Fruit fly (Drosophila melanogaster) whole organism, embryonic: ENCODE results near the gene GstD8.

Source experiments
- CG12659 ChIP-seq: fragments of 200-800 bp; sonication (Bioruptor generic); optimal IDR thresholded peaks from 3 replicates; lab custom pipeline; 2017; ENCODE audit warnings: mild to moderate bottlenecking, missing biosample characterization, missing genetic modification reagents, missing genetic modification characterization
- CG13296 ChIP-seq: fragments of 200-800 bp; sonication (Bioruptor generic); optimal IDR thresholded peaks from 3 replicates; lab custom pipeline; 2018; ENCODE audit warnings: missing biosample characterization, mild to moderate bottlenecking, missing genetic modification characterization
- CG14441 ChIP-seq: fragments of 200-800 bp; sonication (Bioruptor generic); IDR thresholded peaks from 2 replicates; pipeline ENCODE4 v1.3.6; 2022; ENCODE audit warnings: missing biosample characterization, missing genetic modification characterization
- CG14710 ChIP-seq: fragments of 200-800 bp; sonication (Bioruptor generic); optimal IDR thresholded peaks from 3 replicates; lab custom pipeline; 2019; ENCODE audit warnings: missing biosample characterization, mild to moderate bottlenecking, missing genetic modification characterization, moderate library complexity
- CG14860 ChIP-seq: fragments of 200-800 bp; sonication (Bioruptor generic); IDR thresholded peaks from 3 replicates; pipeline ENCODE4 v1.3.6; 2022; ENCODE audit warnings: missing biosample characterization, missing genetic modification characterization; ENCODE audit not compliant: partially characterized antibody
- CG17359 ChIP-seq: fragments of 200-800 bp; sonication (Bioruptor generic); optimal IDR thresholded peaks from 3 replicates; lab custom pipeline; 2018; ENCODE audit warnings: missing biosample characterization, mild to moderate bottlenecking, missing genetic modification characterization, moderate library complexity
- CG17385 ChIP-seq: fragments of 200-800 bp; sonication (Bioruptor generic); optimal IDR thresholded peaks from 3 replicates; lab custom pipeline; 2018; ENCODE audit warnings: missing biosample characterization, mild to moderate bottlenecking, missing genetic modification characterization
- CG2116 ChIP-seq: fragments of 200-800 bp; sonication (Bioruptor generic); optimal IDR thresholded peaks from 3 replicates; lab custom pipeline; 2018; ENCODE audit warnings: missing biosample characterization, mild to moderate bottlenecking, missing genetic modification characterization
- CG2678 ChIP-seq: fragments of 200-800 bp; sonication (Bioruptor generic); optimal IDR thresholded peaks from 3 replicates; lab custom pipeline; 2019; ENCODE audit warnings: missing biosample characterization, mild to moderate bottlenecking, missing genetic modification characterization, moderate library complexity
- CG34376 ChIP-seq: fragments of 200-800 bp; sonication (Bioruptor generic); optimal IDR thresholded peaks from 2 replicates; lab custom pipeline; 2018; ENCODE audit warnings: missing biosample characterization, mild to moderate bottlenecking, missing genetic modification characterization
- CG4404 ChIP-seq: fragments of 200-800 bp; sonication (Bioruptor generic); IDR thresholded peaks from 2 replicates; pipeline ENCODE4 v1.3.6; 2022; ENCODE audit warnings: missing biosample characterization, missing genetic modification characterization
- CG6254 ChIP-seq: fragments of 200-800 bp; sonication (Bioruptor generic); optimal IDR thresholded peaks from 3 replicates; lab custom pipeline; 2017; ENCODE audit warnings: mild to moderate bottlenecking, missing biosample characterization, missing genetic modification reagents, missing genetic modification characterization
- Chrac-16 ChIP-seq: fragments of 200-800 bp; sonication (Bioruptor generic); optimal IDR thresholded peaks from 3 replicates; lab custom pipeline; 2016; ENCODE audit warnings: missing biosample characterization, missing genetic modification characterization
- D19A ChIP-seq: fragments of 200-800 bp; optimal IDR thresholded peaks from 3 replicates; lab custom pipeline; 2019; ENCODE audit warnings: missing biosample characterization, mild to moderate bottlenecking, missing genetic modification characterization, moderate library complexity
- D19B ChIP-seq: fragments of 200-800 bp; sonication (Bioruptor generic); optimal IDR thresholded peaks from 2 replicates; lab custom pipeline; 2017; ENCODE audit warnings: missing biosample characterization, mild to moderate bottlenecking, missing genetic modification characterization
- Dad ChIP-seq: fragments of 200-800 bp; sonication (Bioruptor generic); optimal IDR thresholded peaks from 3 replicates; lab custom pipeline; 2016; ENCODE audit warnings: missing biosample characterization, missing genetic modification characterization
- Doc3 ChIP-seq: fragments of 200-800 bp; sonication (Bioruptor generic); IDR thresholded peaks from 3 replicates; pipeline ENCODE4 v1.3.6; 2022; ENCODE audit warnings: missing biosample characterization, missing genetic modification characterization; ENCODE audit not compliant: partially characterized antibody
- Dref ChIP-seq: fragments of 200-800 bp; sonication (Bioruptor generic); IDR thresholded peaks from 2 replicates; pipeline ENCODE4 v1.3.6; 2022; ENCODE audit warnings: missing biosample characterization, missing genetic modification characterization
- Drgx ChIP-seq: fragments of 200-800 bp; sonication (Bioruptor generic); IDR thresholded peaks from 2 replicates; pipeline ENCODE4 v1.3.6; 2022; ENCODE audit warnings: missing biosample characterization, missing genetic modification characterization
- Ets65A ChIP-seq: fragments of 200-800 bp; sonication (Bioruptor generic); peaks from one replicate; lab custom pipeline; 2016; ENCODE audit warnings: missing biosample characterization, missing genetic modification characterization
- Fer1 ChIP-seq: fragments of 200-800 bp; sonication (Bioruptor generic); optimal IDR thresholded peaks from 2 replicates; lab custom pipeline; 2017; ENCODE audit warnings: missing biosample characterization, mild to moderate bottlenecking, missing genetic modification characterization
- Mad ChIP-seq: fragments of 200-800 bp; sonication (Bioruptor generic); optimal IDR thresholded peaks from 2 replicates; lab custom pipeline; 2016; ENCODE audit warnings: missing biosample characterization, missing genetic modification characterization
- Max ChIP-seq: fragments of 200-800 bp; sonication (Bioruptor generic); optimal IDR thresholded peaks from 2 replicates; lab custom pipeline; 2016; ENCODE audit warnings: missing biosample characterization, mild to moderate bottlenecking, missing genetic modification characterization
- Nf-YC ChIP-seq: fragments of 200-800 bp; optimal IDR thresholded peaks from 3 replicates; lab custom pipeline; 2019; ENCODE audit warnings: missing biosample characterization, mild to moderate bottlenecking, missing genetic modification characterization, moderate library complexity
- Sry-β ChIP-seq: fragments of 200-800 bp; sonication (Bioruptor generic); optimal IDR thresholded peaks from 2 replicates; lab custom pipeline; 2018; ENCODE audit warnings: missing biosample characterization, mild to moderate bottlenecking, missing genetic modification characterization, moderate library complexity
- Xrp1 ChIP-seq: fragments of 200-800 bp; sonication (Bioruptor generic); IDR thresholded peaks from 2 replicates; pipeline ENCODE4 v1.3.6; 2022; ENCODE audit warnings: missing biosample characterization, missing genetic modification characterization
- amos ChIP-seq: fragments of 200-800 bp; sonication (Bioruptor generic); IDR thresholded peaks from 2 replicates; pipeline ENCODE4 v1.3.6; 2022; ENCODE audit warnings: missing biosample characterization, missing genetic modification characterization; ENCODE audit not compliant: partially characterized antibody
- az2 ChIP-seq: fragments of 200-800 bp; sonication (Bioruptor generic); optimal IDR thresholded peaks from 3 replicates; lab custom pipeline; 2016; ENCODE audit warnings: missing biosample characterization, missing genetic modification characterization
- bsh ChIP-seq, 2 experiments: fragments of 200-800 bp; sonication (Bioruptor generic); optimal IDR thresholded peaks; 2 replicates each; lab custom pipeline; 2017 to 2018; ENCODE audit warnings: mild to moderate bottlenecking in 2 of 2, missing biosample characterization in 2 of 2, missing genetic modification characterization in 2 of 2, moderate library complexity in 1 of 2
- caup ChIP-seq: fragments of 200-800 bp; sonication (Bioruptor generic); optimal IDR thresholded peaks from 3 replicates; lab custom pipeline; 2017; ENCODE audit warnings: missing biosample characterization, mild to moderate bottlenecking, missing genetic modification characterization, moderate library complexity; ENCODE audit not compliant: severe bottlenecking
- danr ChIP-seq: fragments of 200-800 bp; sonication (Bioruptor generic); IDR thresholded peaks from 2 replicates; pipeline ENCODE4 v1.3.6; 2022; ENCODE audit warnings: missing biosample characterization, missing genetic modification characterization
- dmrt11E ChIP-seq: fragments of 200-800 bp; sonication (Bioruptor generic); optimal IDR thresholded peaks from 3 replicates; lab custom pipeline; 2018; ENCODE audit warnings: missing biosample characterization, mild to moderate bottlenecking, missing genetic modification characterization, moderate library complexity
- grn ChIP-seq: fragments of 200-800 bp; sonication (Bioruptor generic); optimal IDR thresholded peaks from 3 replicates; lab custom pipeline; 2017; ENCODE audit warnings: missing biosample characterization, missing genetic modification characterization
- ind ChIP-seq: fragments of 200-800 bp; sonication (Bioruptor generic); optimal IDR thresholded peaks from 3 replicates; lab custom pipeline; 2016; ENCODE audit warnings: missing biosample characterization, missing genetic modification characterization
- jing ChIP-seq: fragments of 200-800 bp; sonication (Bioruptor generic); optimal IDR thresholded peaks from 2 replicates; lab custom pipeline; 2018; ENCODE audit warnings: missing biosample characterization, mild to moderate bottlenecking, missing genetic modification characterization
- kay ChIP-seq: fragments of 200-800 bp; sonication (Bioruptor generic); optimal IDR thresholded peaks from 2 replicates; lab custom pipeline; 2016; ENCODE audit warnings: missing biosample characterization, missing genetic modification characterization
- lilli ChIP-seq: fragments of 200-800 bp; sonication (Bioruptor generic); optimal IDR thresholded peaks from 3 replicates; lab custom pipeline; 2016; ENCODE audit warnings: missing biosample characterization, missing genetic modification characterization
- nmo ChIP-seq: fragments of 200-800 bp; sonication (Bioruptor generic); optimal IDR thresholded peaks from 2 replicates; lab custom pipeline; 2018; ENCODE audit warnings: missing biosample characterization, mild to moderate bottlenecking, missing genetic modification characterization, moderate library complexity
- nom ChIP-seq: fragments of 200-800 bp; sonication (Bioruptor generic); optimal IDR thresholded peaks from 2 replicates; lab custom pipeline; 2017; ENCODE audit warnings: missing biosample characterization, missing genetic modification characterization, mild to moderate bottlenecking, moderate library complexity, missing genetic modification reagents
- phol ChIP-seq: fragments of 200-800 bp; sonication (Bioruptor generic); optimal IDR thresholded peaks from 3 replicates; lab custom pipeline; 2018; ENCODE audit warnings: missing biosample characterization, mild to moderate bottlenecking, missing genetic modification characterization, moderate library complexity
- psq ChIP-seq: fragments of 200-800 bp; sonication (Bioruptor generic); optimal IDR thresholded peaks from 2 replicates; lab custom pipeline; 2017; ENCODE audit warnings: missing biosample characterization, missing genetic modification characterization
- pzg ChIP-seq: fragments of 200-800 bp; sonication (Bioruptor generic); optimal IDR thresholded peaks from 3 replicates; lab custom pipeline; 2018; ENCODE audit warnings: missing biosample characterization, mild to moderate bottlenecking, missing genetic modification characterization, moderate library complexity
- salm ChIP-seq: fragments of 200-800 bp; sonication (Bioruptor generic); optimal IDR thresholded peaks from 2 replicates; lab custom pipeline; 2018; ENCODE audit warnings: missing biosample characterization, mild to moderate bottlenecking, missing genetic modification characterization
- scrt ChIP-seq: fragments of 200-800 bp; sonication (Bioruptor generic); optimal IDR thresholded peaks from 2 replicates; lab custom pipeline; 2018; ENCODE audit warnings: missing biosample characterization, mild to moderate bottlenecking, missing genetic modification characterization, moderate library complexity
- seq ChIP-seq: fragments of 200-800 bp; sonication (Bioruptor generic); IDR thresholded peaks from 2 replicates; pipeline ENCODE4 v1.3.6; 2022; ENCODE audit warnings: missing biosample characterization, missing genetic modification characterization
- so ChIP-seq: fragments of 200-800 bp; sonication (Bioruptor generic); IDR thresholded peaks from 3 replicates; pipeline ENCODE4 v1.3.6; 2022; ENCODE audit warnings: missing biosample characterization, missing genetic modification characterization
- unc-4 ChIP-seq: fragments of 200-800 bp; sonication (Bioruptor generic); IDR thresholded peaks from 2 replicates; pipeline ENCODE4 v1.3.6; 2022; ENCODE audit warnings: missing biosample characterization, missing genetic modification characterization; ENCODE audit not compliant: partially characterized antibody

GstD8 gene

dm6 chr3R:12406235-12407196 lies 26.7 kb downstream of the GstD8 start, which contains the start of gene CG5167 (continued):
- peak; percentile 21 for TF ChIP-seq D19B (GFP tag; lab: Kevin White, UChicago)
- peak; percentile 27 for TF ChIP-seq ind (GFP tag; lab: Kevin White, UChicago)
- no peak for TF ChIP-seq Sry-β (GFP tag; lab: Kevin White, UChicago)
- no peak for TF ChIP-seq CG6254 (GFP tag; lab: Kevin White, UChicago)
- no peak for TF ChIP-seq salm (tag; lab: Kevin White, UChicago)
- TF ChIP-seq seq, result no peak
- peak; percentile 51 for TF ChIP-seq CG14710 (tag; lab: Kevin White, UChicago)
- TF ChIP-seq Dad (GFP tag; lab: Kevin White, UChicago), result no peak
- peak; percentile 93 for TF ChIP-seq grn
- peak; percentile 43 for TF ChIP-seq Max (GFP tag; lab: Kevin White, UChicago)
- TF ChIP-seq Doc3 (GFP tag; lab: Robert Waterston, UW), result peak; percentile 53; the same call in 1 of the 3 replicates
- TF ChIP-seq CG4404 (GFP tag; lab: Robert Waterston, UW), result no peak
- peak; percentile 49 for TF ChIP-seq CG17359
- peak; percentile 49 for TF ChIP-seq Xrp1 (GFP tag; lab: Robert Waterston, UW)
- peak; percentile 61 for TF ChIP-seq CG2678 (tag; lab: Kevin White, UChicago)
- TF ChIP-seq CG34376 (GFP tag; lab: Kevin White, UChicago), result peak; percentile 76
- TF ChIP-seq scrt, result peak; percentile 27
- peak; percentile 22 for TF ChIP-seq nmo (GFP tag; lab: Kevin White, UChicago)
- TF ChIP-seq CG12659 (GFP tag; lab: Kevin White, UChicago), result peak; percentile 20
- TF ChIP-seq pzg (GFP tag; lab: Kevin White, UChicago), result peak; percentile 5
- TF ChIP-seq Nf-YC (tag; lab: Kevin White, UChicago), result peak; percentile 8
- TF ChIP-seq psq (GFP tag; lab: Kevin White, UChicago), result no peak
- TF ChIP-seq dmrt11E (tag; lab: Kevin White, UChicago), result peak; percentile 42
- peak; percentile 35 for TF ChIP-seq Chrac-16 (GFP tag; lab: Kevin White, UChicago)
- peak; percentile 37 for TF ChIP-seq az2 (GFP tag; lab: Kevin White, UChicago)
- TF ChIP-seq Dref, result peak; percentile 49
- peak; percentile 54; the same call in 1 of the 2 replicates for TF ChIP-seq Drgx (GFP tag; lab: Robert Waterston, UW)
- TF ChIP-seq so (GFP tag; lab: Robert Waterston, UW), result 0 out of 3 replicates have a peak, but pooled peaks have one; percentile 21
- peak; percentile 39; the same call in 1 of the 2 replicates for TF ChIP-seq unc-4 (GFP tag; lab: Robert Waterston, UW)
- TF ChIP-seq Fer1 (GFP tag; lab: Kevin White, UChicago), result peak; percentile 58
- peak; percentile 48 for TF ChIP-seq phol (tag; lab: Kevin White, UChicago)
- no peak for TF ChIP-seq CG14441 (GFP tag; lab: Robert Waterston, UW)
- peak; percentile 7; the same call in 1 of the 2 replicates for TF ChIP-seq amos (GFP tag; lab: Robert Waterston, UW)
- peak; percentile 28 to 82 for TF ChIP-seq bsh (GFP tag; optimal IDR thresholded peaks at IDR 0.05; lab: Kevin White, UChicago)
- TF ChIP-seq CG17385 (GFP tag; lab: Kevin White, UChicago), result peak; percentile 23
- peak; percentile 43 for TF ChIP-seq CG2116 (GFP tag; lab: Kevin White, UChicago)
- no peak for TF ChIP-seq CG14860
- TF ChIP-seq D19A (tag; lab: Kevin White, UChicago), result peak; percentile 51
- no peak for TF ChIP-seq jing (GFP tag; lab: Kevin White, UChicago)
- TF ChIP-seq Ets65A (GFP tag; lab: Kevin White, UChicago), result peak; percentile 44
- TF ChIP-seq nom (GFP tag; lab: Kevin White, UChicago), result peak; percentile 95
- no peak for TF ChIP-seq danr (GFP tag; lab: Robert Waterston, UW)
- no peak for TF ChIP-seq Mad (GFP tag; lab: Kevin White, UChicago)
- peak; percentile 6 for TF ChIP-seq caup (GFP tag; lab: Kevin White, UChicago)
- peak; percentile 31 for TF ChIP-seq CG13296 (GFP tag; lab: Kevin White, UChicago)
- no peak for TF ChIP-seq kay (GFP tag; lab: Kevin White, UChicago)
- peak; percentile 45 for TF ChIP-seq lilli
